Fruit fly (Drosophila melanogaster) whole organism, prepupa: ENCODE measurements around the gene CG18170.

Experiments
- CG11294 ChIP-seq: fragments of 200-800 bp; sonication (Bioruptor generic); IDR thresholded peaks from 2 replicates; pipeline ENCODE4 v1.3.6; 2022; ENCODE audit warnings: missing biosample characterization, missing genetic modification characterization
- CG32006 ChIP-seq: fragments of 200-800 bp; sonication (Bioruptor generic); optimal IDR thresholded peaks from 3 replicates; lab custom pipeline; 2017; ENCODE audit warnings: missing biosample characterization, mild to moderate bottlenecking, missing genetic modification characterization
- CG6808 ChIP-seq: fragments of 200-800 bp; sonication (Bioruptor generic); optimal IDR thresholded peaks from 3 replicates; lab custom pipeline; 2017; ENCODE audit warnings: missing biosample characterization, missing genetic modification characterization, mild to moderate bottlenecking, moderate library complexity, missing genetic modification reagents
- CG8319 ChIP-seq: fragments of 200-800 bp; sonication (Bioruptor generic); optimal IDR thresholded peaks from 3 replicates; lab custom pipeline; 2016; ENCODE audit warnings: missing biosample characterization, missing genetic modification characterization
- CG9139 ChIP-seq: fragments of 200-800 bp; sonication (Bioruptor generic); optimal IDR thresholded peaks from 3 replicates; lab custom pipeline; 2017; ENCODE audit warnings: missing biosample characterization, mild to moderate bottlenecking, missing genetic modification characterization
- Hr38 ChIP-seq: sonication (Bioruptor generic); optimal IDR thresholded peaks from 2 replicates; lab custom pipeline; 2016; ENCODE audit warnings: missing biosample characterization, missing genetic modification characterization
- Lpt ChIP-seq: fragments of 200-800 bp; sonication (Bioruptor generic); optimal IDR thresholded peaks from 3 replicates; lab custom pipeline; 2016; ENCODE audit warnings: missing biosample characterization, missing genetic modification characterization
- Met ChIP-seq: fragments of 200-800 bp; sonication (Bioruptor generic); optimal IDR thresholded peaks from 3 replicates; lab custom pipeline; 2016; ENCODE audit warnings: missing biosample characterization, missing genetic modification characterization
- OdsH ChIP-seq: fragments of 200-800 bp; sonication (Bioruptor generic); optimal IDR thresholded peaks from 3 replicates; lab custom pipeline; 2016; ENCODE audit warnings: missing biosample characterization, missing genetic modification characterization
- Smox ChIP-seq: fragments of 200-800 bp; sonication (Bioruptor generic); optimal IDR thresholded peaks from 3 replicates; lab custom pipeline; 2016; ENCODE audit warnings: missing biosample characterization, missing genetic modification characterization
- Sox102F ChIP-seq: fragments of 200-800 bp; sonication (Bioruptor generic); optimal IDR thresholded peaks from 2 replicates; lab custom pipeline; 2016; ENCODE audit warnings: missing biosample characterization, mild to moderate bottlenecking, missing genetic modification characterization
- dsx ChIP-seq: fragments of 200-800 bp; optimal IDR thresholded peaks from 3 replicates; lab custom pipeline; 2019; ENCODE audit warnings: missing biosample characterization, mild to moderate bottlenecking, missing genetic modification characterization, moderate library complexity; ENCODE audit not compliant: poor library complexity, severe bottlenecking
- net ChIP-seq: fragments of 200-800 bp; sonication (Bioruptor generic); optimal IDR thresholded peaks from 3 replicates; lab custom pipeline; 2016; ENCODE audit warnings: missing biosample characterization, missing genetic modification characterization
- salr ChIP-seq, 2 experiments: fragments of 200-800 bp; sonication (Bioruptor generic); optimal IDR thresholded peaks; 3 replicates each; lab custom pipeline; 2016 to 2018; ENCODE audit warnings: missing biosample characterization in 2 of 2, missing genetic modification characterization in 2 of 2, mild to moderate bottlenecking in 1 of 2

DNA sequence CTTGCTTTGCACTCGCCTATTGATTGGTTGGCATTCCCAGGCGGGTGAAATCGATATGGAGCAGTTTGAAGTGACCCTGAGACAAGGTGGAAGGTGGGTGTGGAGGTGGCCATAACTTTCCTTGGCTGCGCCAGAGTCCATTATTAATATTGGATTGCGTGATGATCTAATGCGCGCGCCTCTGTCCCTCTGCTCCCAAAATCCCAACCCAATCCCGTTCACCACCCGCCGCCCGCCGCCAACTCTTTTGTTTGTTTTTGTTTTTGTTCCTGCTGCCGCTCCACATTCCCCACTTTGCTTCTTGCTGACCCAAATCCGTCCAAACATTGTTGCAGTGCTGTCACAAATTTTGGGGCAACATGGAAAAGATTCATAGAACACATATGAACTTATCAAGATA is 31.7 kb upstream of the CG18170 start:
- TF ChIP-seq Sox102F (GFP tag; lab: Kevin White, UChicago): no peak
- no peak for TF ChIP-seq Smox
- no peak for TF ChIP-seq CG8319 (GFP tag; lab: Kevin White, UChicago)
- TF ChIP-seq OdsH (GFP tag; lab: Kevin White, UChicago): no peak
- no peak for TF ChIP-seq dsx (GFP tag; lab: Kevin White, UChicago)
- no peak for TF ChIP-seq net (GFP tag; lab: Kevin White, UChicago)
- TF ChIP-seq Lpt (GFP tag; lab: Kevin White, UChicago): no peak
- no peak for TF ChIP-seq CG11294 (GFP tag; lab: Robert Waterston, UW)
- no peak for TF ChIP-seq Met (GFP tag; lab: Kevin White, UChicago)
- TF ChIP-seq salr (GFP tag; optimal IDR thresholded peaks at IDR 0.05; lab: Kevin White, UChicago): no peak
- no peak for TF ChIP-seq CG9139 (GFP tag; lab: Kevin White, UChicago)
- TF ChIP-seq CG6808 (GFP tag; lab: Kevin White, UChicago): no peak
- TF ChIP-seq Hr38 (GFP tag; lab: Kevin White, UChicago): no peak
- no peak for TF ChIP-seq CG32006 (GFP tag; lab: Kevin White, UChicago)
